Worm (Caenorhabditis elegans) whole organism, L1 larva: ENCODE data around the gene tbc-19.
A peak's percentile ranks its signal among the peaks of the same experiment; 100 is the strongest.

Experiments
- C04F5.9 ChIP-seq: sonication (generic microtip); optimal IDR thresholded peaks from 2 replicates; lab custom pipeline; 2016; ENCODE audit warnings: missing genetic modification characterization, missing compliant biosample characterization
- C34B4.2 ChIP-seq: sonication (generic microtip); optimal IDR thresholded peaks from 2 replicates; lab custom pipeline; 2017; ENCODE audit warnings: mild to moderate bottlenecking, missing genetic modification characterization, missing compliant biosample characterization
- Y116A8C.19 ChIP-seq: sonication (generic microtip); optimal IDR thresholded peaks from 2 replicates; lab custom pipeline; 2016; ENCODE audit warnings: missing compliant biosample characterization, missing genetic modification characterization, borderline replicate concordance
- aha-1 ChIP-seq: fragments of 150-350 bp; optimal IDR thresholded peaks from 2 replicates; lab custom pipeline; 2014; ENCODE audit warnings: missing biosample characterization, missing genetic modification characterization
- ama-1 ChIP-seq: fragments of 150-350 bp; optimal IDR thresholded peaks from 2 replicates; lab custom pipeline; 2014
- blmp-1 ChIP-seq: fragments of 150-350 bp; optimal IDR thresholded peaks from 2 replicates; lab custom pipeline; 2014; ENCODE audit warnings: missing biosample characterization, missing genetic modification characterization
- ceh-8 ChIP-seq: fragments of 200-800 bp; sonication (Bioruptor generic); optimal IDR thresholded peaks from 2 replicates; lab custom pipeline; 2018; ENCODE audit warnings: mild to moderate bottlenecking, missing genetic modification characterization, moderate library complexity, missing compliant biosample characterization
- ceh-82 ChIP-seq, 3 experiments: fragments of 150-350 bp in 1 of 3; sonication (generic microtip) in 2 of 3; optimal IDR thresholded peaks; 2 replicates each; lab custom pipeline; 2014 to 2017; ENCODE audit warnings: missing biosample characterization in 3 of 3, missing genetic modification characterization in 3 of 3
- elt-3 ChIP-seq, 6 experiments: fragments of 150-350 bp in 1 of 6; sonication (generic microtip); optimal IDR thresholded peaks; 2 replicates each; lab custom pipeline; 2017 to 2018; ENCODE audit warnings: missing biosample characterization in 6 of 6, missing genetic modification characterization in 6 of 6, inconsistent platforms in 1 of 6
- ets-5 ChIP-seq: fragments of 200-800 bp; sonication (Bioruptor generic); IDR thresholded peaks from 2 replicates; pipeline ENCODE4 v1.3.6; 2022; ENCODE audit warnings: missing genetic modification characterization, missing compliant biosample characterization
- fkh-10 ChIP-seq: sonication (generic microtip); optimal IDR thresholded peaks from 2 replicates; lab custom pipeline; 2017; ENCODE audit warnings: missing biosample characterization, missing genetic modification reagents, missing genetic modification characterization
- fos-1 ChIP-seq: fragments of 150-350 bp; optimal IDR thresholded peaks from 2 replicates; lab custom pipeline; 2014; ENCODE audit warnings: missing biosample characterization, missing genetic modification characterization
- grh-1 ChIP-seq: fragments of 200-800 bp; sonication (Bioruptor generic); IDR thresholded peaks from 2 replicates; pipeline ENCODE4 v1.3.6; 2022; ENCODE audit warnings: missing genetic modification reagents, missing genetic modification characterization, missing compliant biosample characterization
- hlh-17 ChIP-seq: fragments of 200-800 bp; sonication (Bioruptor generic); optimal IDR thresholded peaks from 2 replicates; lab custom pipeline; 2018; ENCODE audit warnings: missing genetic modification characterization, mild to moderate bottlenecking, missing compliant biosample characterization, moderate library complexity, borderline replicate concordance
- hlh-4 ChIP-seq: sonication (generic microtip); optimal IDR thresholded peaks from 2 replicates; lab custom pipeline; 2016; ENCODE audit warnings: mild to moderate bottlenecking, missing genetic modification characterization, missing compliant biosample characterization
- hpl-2 ChIP-seq: fragments of 150-350 bp; optimal IDR thresholded peaks from 2 replicates; lab custom pipeline; 2014; ENCODE audit warnings: missing biosample characterization, missing genetic modification reagents, missing genetic modification characterization
- lin-14 ChIP-seq: fragments of 200-800 bp; sonication (Bioruptor generic); optimal IDR thresholded peaks from 2 replicates; lab custom pipeline; 2018; ENCODE audit warnings: mild to moderate bottlenecking, missing genetic modification characterization, moderate library complexity, missing compliant biosample characterization
- lin-35 ChIP-seq, 2 experiments: fragments of 150-350 bp; optimal IDR thresholded peaks; 2 replicates each; lab custom pipeline; 2014; ENCODE audit warnings: missing biosample characterization in 2 of 2, missing genetic modification characterization in 2 of 2, missing genetic modification reagents in 2 of 2
- lin-39 ChIP-seq: fragments of 150-350 bp; optimal IDR thresholded peaks from 2 replicates; lab custom pipeline; 2014; ENCODE audit warnings: missing biosample characterization, missing genetic modification reagents, missing genetic modification characterization
- lsy-2 ChIP-seq, 2 experiments: fragments of 150-350 bp; optimal IDR thresholded peaks; 2 replicates each; lab custom pipeline; 2014; ENCODE audit warnings: missing biosample characterization in 2 of 2, missing genetic modification characterization in 2 of 2
- nhr-11 ChIP-seq: fragments of 150-350 bp; optimal IDR thresholded peaks from 2 replicates; lab custom pipeline; 2014; ENCODE audit warnings: missing biosample characterization, missing genetic modification characterization
- nhr-19 ChIP-seq: fragments of 200-800 bp; sonication (Bioruptor generic); conservative IDR thresholded peaks from 2 replicates; pipeline ENCODE4 v1.3.6; 2022; ENCODE audit warnings: missing genetic modification characterization, missing compliant biosample characterization
- nhr-237 ChIP-seq: fragments of 150-350 bp; optimal IDR thresholded peaks from 2 replicates; lab custom pipeline; 2014; ENCODE audit warnings: missing biosample characterization, missing genetic modification characterization
- nhr-28 ChIP-seq: fragments of 150-350 bp; optimal IDR thresholded peaks from 2 replicates; lab custom pipeline; 2014; ENCODE audit warnings: missing biosample characterization, missing genetic modification characterization
- nhr-47 ChIP-seq: sonication (generic microtip); optimal IDR thresholded peaks from 2 replicates; lab custom pipeline; 2016; ENCODE audit warnings: mild to moderate bottlenecking, missing genetic modification characterization, moderate library complexity, missing compliant biosample characterization
- nhr-71 ChIP-seq: sonication (generic microtip); optimal IDR thresholded peaks from 2 replicates; lab custom pipeline; 2016; ENCODE audit warnings: mild to moderate bottlenecking, missing genetic modification characterization, moderate library complexity, missing compliant biosample characterization
- nhr-76 ChIP-seq: sonication (generic microtip); optimal IDR thresholded peaks from 2 replicates; lab custom pipeline; 2017; ENCODE audit warnings: missing biosample characterization, missing genetic modification characterization
- pag-3 ChIP-seq: sonication (generic microtip); optimal IDR thresholded peaks from 2 replicates; lab custom pipeline; 2017; ENCODE audit warnings: missing genetic modification characterization, mild to moderate bottlenecking, missing compliant biosample characterization, antibody characterized with exemption, borderline replicate concordance; ENCODE audit not compliant: insufficient read depth
- pax-3 ChIP-seq: fragments of 200-800 bp; sonication (Bioruptor generic); optimal IDR thresholded peaks from 2 replicates; lab custom pipeline; 2018; ENCODE audit warnings: mild to moderate bottlenecking, missing genetic modification characterization, moderate library complexity, missing compliant biosample characterization
- pqm-1 ChIP-seq: sonication (generic microtip); optimal IDR thresholded peaks from 3 replicates; lab custom pipeline; 2017; ENCODE audit warnings: missing biosample characterization, missing genetic modification characterization
- skn-1 ChIP-seq: fragments of 150-350 bp; optimal IDR thresholded peaks from 2 replicates; lab custom pipeline; 2014; ENCODE audit warnings: missing biosample characterization, missing genetic modification characterization
- snpc-4 ChIP-seq: fragments of 150-350 bp; optimal IDR thresholded peaks from 2 replicates; lab custom pipeline; 2014; ENCODE audit warnings: missing biosample characterization, missing genetic modification characterization
- snu-23 ChIP-seq: sonication (generic microtip); optimal IDR thresholded peaks from 2 replicates; lab custom pipeline; 2016; ENCODE audit warnings: missing genetic modification characterization, missing compliant biosample characterization
- sox-4 ChIP-seq: sonication (generic microtip); optimal IDR thresholded peaks from 2 replicates; lab custom pipeline; 2016; ENCODE audit warnings: missing genetic modification characterization, missing compliant biosample characterization
- sup-37 ChIP-seq: fragments of 200-800 bp; sonication (Bioruptor generic); optimal IDR thresholded peaks from 2 replicates; lab custom pipeline; 2018; ENCODE audit warnings: mild to moderate bottlenecking, missing genetic modification characterization, missing compliant biosample characterization
- unc-30 ChIP-seq: sonication (generic microtip); optimal IDR thresholded peaks from 2 replicates; lab custom pipeline; 2017; ENCODE audit warnings: missing biosample characterization, missing genetic modification characterization
- unc-86 ChIP-seq: sonication (generic microtip); optimal IDR thresholded peaks from 2 replicates; lab custom pipeline; 2016; ENCODE audit warnings: missing genetic modification characterization, missing compliant biosample characterization
- zip-4 ChIP-seq: fragments of 200-800 bp; sonication (Bioruptor generic); optimal IDR thresholded peaks from 2 replicates; lab custom pipeline; 2018; ENCODE audit warnings: mild to moderate bottlenecking, missing genetic modification characterization, moderate library complexity, missing compliant biosample characterization

The tbc-19 gene

DNA sequence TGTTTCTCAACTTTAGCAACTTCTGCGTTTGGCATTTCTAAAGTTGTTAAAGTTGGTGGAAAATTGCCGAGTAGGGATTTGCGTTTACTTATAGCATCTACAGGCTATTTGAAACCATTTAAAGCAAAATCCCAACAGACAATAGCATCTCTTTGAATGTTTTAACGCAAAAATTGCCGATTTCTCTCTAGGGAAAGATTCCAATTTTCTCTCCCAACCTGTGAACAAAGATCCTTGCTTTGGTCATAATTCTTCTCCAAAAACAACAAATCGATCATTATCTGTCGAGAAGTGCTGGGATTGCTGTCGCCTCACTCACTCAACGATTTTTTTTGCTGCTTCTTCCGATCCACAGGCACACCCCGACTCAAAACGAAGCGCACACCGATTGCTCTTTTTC is 41.4 kb upstream of the tbc-19 start:
- TF ChIP-seq nhr-47 (tag; lab: Kevin White, UChicago) = no peak
- TF ChIP-seq nhr-237 (tag; lab: Kevin White, UChicago) = no peak
- TF ChIP-seq ets-5 = no peak
- TF ChIP-seq C04F5.9 (tag; lab: Kevin White, UChicago) = no peak

DNA sequence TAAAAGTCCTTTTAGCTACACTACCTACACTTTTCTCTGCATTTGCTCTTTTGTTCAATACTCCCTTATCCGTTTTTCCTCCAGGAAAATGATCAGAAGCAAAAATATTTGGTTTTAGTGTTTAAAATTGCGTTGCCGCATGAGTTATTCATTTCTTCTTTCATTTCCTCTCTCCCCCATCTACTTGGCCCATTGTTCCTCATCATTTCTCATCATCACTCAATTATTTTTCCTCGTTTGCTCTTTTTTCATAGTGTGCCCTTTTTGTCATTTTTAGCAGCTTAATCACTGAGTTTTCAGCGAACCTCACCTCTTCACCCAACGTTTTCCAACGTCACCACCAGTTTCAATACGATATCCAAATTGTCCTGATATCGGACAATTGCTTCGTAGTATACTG is 36.9 kb upstream of the tbc-19 start, which contains the start of gene dyc-1:
TSS of gene dyc-1 (plus strand) at position 301 of the 400 bp plus-strand sequence.
- no peak for TF ChIP-seq snpc-4
- peak; percentile 15 for TF ChIP-seq fkh-10 (GFP tag; lab: Kevin White, UChicago)
- TF ChIP-seq, all 84 proteins: peak for 1

DNA sequence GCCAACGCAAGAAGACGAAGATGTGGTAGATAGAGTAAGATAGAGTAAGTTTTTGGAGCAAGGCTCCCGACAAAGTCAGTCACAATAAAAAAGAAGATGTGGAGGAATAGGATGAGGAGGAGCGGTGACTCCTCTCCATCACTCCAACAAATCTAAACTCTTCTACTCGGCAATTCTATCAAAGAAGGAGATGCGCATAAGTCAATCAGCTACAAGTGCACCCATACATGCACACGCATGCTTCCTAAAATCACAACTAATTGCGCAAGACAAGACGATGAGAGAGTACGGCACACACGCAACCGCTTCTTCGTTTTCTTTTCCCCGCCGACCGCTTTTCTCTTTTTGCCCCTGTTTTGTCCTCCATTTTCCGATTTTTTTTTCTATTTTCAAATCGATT is 35.3 kb upstream of the tbc-19 start:
- TF ChIP-seq ama-1 = no peak
- TF ChIP-seq nhr-19 (GFP tag; lab: Robert Waterston, UW) = no peak
- no peak for TF ChIP-seq C34B4.2
- no peak for TF ChIP-seq pax-3 (tag; lab: Kevin White, UChicago)
- no peak for TF ChIP-seq unc-30 (tag; lab: Kevin White, UChicago)
- TF ChIP-seq ceh-8 (GFP tag; lab: Kevin White, UChicago) = peak; percentile 34
- TF ChIP-seq lsy-2 (tag; optimal IDR thresholded peaks at IDR 0.05; lab: Kevin White, UChicago) = no peak
- TF ChIP-seq zip-4 (GFP tag; lab: Kevin White, UChicago) = no peak
- TF ChIP-seq lin-14 (GFP tag; lab: Kevin White, UChicago) = peak; percentile 55
- TF ChIP-seq blmp-1 = no peak
- no peak for TF ChIP-seq lin-35 (GFP tag; optimal IDR thresholded peaks at IDR 0.05; lab: Kevin White, UChicago)
- no peak for TF ChIP-seq Y116A8C.19 (tag; lab: Kevin White, UChicago)
- no peak for TF ChIP-seq pqm-1 (tag; lab: Kevin White, UChicago)
- no peak for TF ChIP-seq nhr-11
- TF ChIP-seq hpl-2 (GFP tag; lab: Kevin White, UChicago) = no peak
- TF ChIP-seq nhr-76 = no peak
- no peak for TF ChIP-seq nhr-71
- TF ChIP-seq pag-3 = no peak
- no peak for TF ChIP-seq hlh-4 (tag; lab: Kevin White, UChicago)
- no peak for TF ChIP-seq sup-37
- no peak for TF ChIP-seq lin-39 (tag; lab: Kevin White, UChicago)
- TF ChIP-seq snu-23 (GFP tag; lab: Kevin White, UChicago) = no peak
- no peak for TF ChIP-seq nhr-28 (tag; lab: Kevin White, UChicago)
- peak; percentile 74 for TF ChIP-seq fkh-10 (GFP tag; lab: Kevin White, UChicago)
- TF ChIP-seq elt-3 (tag; optimal IDR thresholded peaks at IDR 0.05; lab: Kevin White, UChicago) = no peak
- no peak for TF ChIP-seq C04F5.9 (tag; lab: Kevin White, UChicago)
- TF ChIP-seq fos-1 = no peak

DNA sequence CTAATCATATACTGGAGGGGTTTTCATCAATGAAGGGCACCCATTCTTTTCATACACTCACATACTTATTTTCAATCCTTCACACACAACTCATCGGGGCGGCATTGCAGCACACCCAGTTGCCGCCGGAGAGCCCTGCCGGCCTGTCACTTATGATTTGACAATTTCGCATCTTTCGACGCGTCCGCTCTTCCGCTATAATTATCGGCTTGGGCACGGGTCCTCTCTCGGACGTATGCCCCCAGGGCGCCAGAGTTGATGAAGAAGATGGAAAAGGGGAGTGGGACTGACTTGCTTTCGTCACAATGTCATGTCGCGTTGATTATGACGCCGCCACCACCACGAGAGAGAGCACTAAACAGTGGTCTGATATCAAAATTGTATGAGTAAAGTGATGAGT is 32.0 kb upstream of the tbc-19 start:
- TF ChIP-seq ceh-82 (tag; optimal IDR thresholded peaks at IDR 0.05; lab: Kevin White, UChicago) (no peak), ceh-8 (GFP tag; lab: Kevin White, UChicago) (peak; percentile 61), nhr-11 (no peak), nhr-71 (peak; percentile 25), skn-1 (no peak), lin-14 (GFP tag; lab: Kevin White, UChicago) (peak; percentile 75), unc-86 (tag; lab: Kevin White, UChicago) (no peak), grh-1 (GFP tag; lab: Robert Waterston, UW) (no peak)

DNA sequence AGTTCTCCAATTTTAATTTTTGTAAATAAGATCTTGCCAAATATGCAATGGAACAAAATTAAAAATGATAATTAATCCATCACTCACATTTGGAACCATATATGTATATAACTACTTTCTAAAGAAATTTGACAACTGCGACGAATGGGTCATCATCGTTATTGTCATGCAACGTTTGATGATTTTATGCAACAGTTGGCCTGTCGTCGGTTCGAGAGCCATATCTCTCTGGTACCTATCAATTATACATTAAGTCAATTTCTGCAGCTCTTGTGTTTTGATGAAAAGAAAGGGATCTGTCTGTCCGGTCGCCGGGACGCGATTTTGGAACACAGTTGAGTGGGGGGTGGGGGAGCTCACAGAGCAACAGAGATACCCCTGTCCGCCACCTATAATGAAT is 27.0 kb upstream of the tbc-19 start:
- TF ChIP-seq hlh-17 (GFP tag; lab: Kevin White, UChicago) (no peak), sox-4 (tag; lab: Kevin White, UChicago) (no peak), ceh-82 (tag; optimal IDR thresholded peaks at IDR 0.05; lab: Kevin White, UChicago) (no peak), aha-1 (tag; lab: Kevin White, UChicago) (no peak)
